Fruit fly (Drosophila melanogaster) ovary, adult (tissue): ENCODE data around the gene Ssl2.
A peak's percentile ranks its signal among the peaks of the same experiment; 100 is the strongest.

Experiments used
- CG17801 ChIP-seq: fragments of 200-800 bp; optimal IDR thresholded peaks from 2 replicates; lab custom pipeline; 2019; ENCODE audit warnings: missing biosample characterization, mild to moderate bottlenecking, missing genetic modification characterization, moderate library complexity; ENCODE audit not compliant: partially characterized antibody

The Ssl2 gene

dm6 chr3R:29024671-29025070 lies 7.8 kb downstream of the Ssl2 start, which contains the start of gene CG14518:
TSS of gene CG14518 (plus strand) at chr3R:29024971.
- TF ChIP-seq CG17801: no peak

DNA sequence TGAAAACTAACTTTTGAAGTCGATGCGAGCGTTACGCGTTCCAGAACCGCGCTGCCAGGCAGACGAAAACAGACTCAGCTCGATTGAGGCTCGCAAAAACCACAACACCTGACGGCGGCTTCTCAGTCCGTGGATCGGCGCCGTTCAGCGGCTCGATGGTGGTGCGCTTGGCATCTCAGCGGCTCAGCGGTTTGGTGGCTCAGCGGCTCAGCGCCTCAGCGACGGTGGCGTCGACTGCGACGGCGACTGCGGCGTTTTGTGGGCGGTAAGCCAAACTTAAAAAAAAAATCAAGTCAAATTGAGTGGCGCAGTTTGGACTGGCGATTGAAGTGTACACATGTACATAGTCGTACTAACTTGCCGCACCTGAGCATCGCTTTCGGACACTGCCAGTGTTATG lies 12.1 kb downstream of the Ssl2 start, which contains the start of gene wat:
Gene wat, minus strand, starts transcription at position 41 of the 400 bp plus-strand sequence.
- no peak for TF ChIP-seq CG17801

DNA sequence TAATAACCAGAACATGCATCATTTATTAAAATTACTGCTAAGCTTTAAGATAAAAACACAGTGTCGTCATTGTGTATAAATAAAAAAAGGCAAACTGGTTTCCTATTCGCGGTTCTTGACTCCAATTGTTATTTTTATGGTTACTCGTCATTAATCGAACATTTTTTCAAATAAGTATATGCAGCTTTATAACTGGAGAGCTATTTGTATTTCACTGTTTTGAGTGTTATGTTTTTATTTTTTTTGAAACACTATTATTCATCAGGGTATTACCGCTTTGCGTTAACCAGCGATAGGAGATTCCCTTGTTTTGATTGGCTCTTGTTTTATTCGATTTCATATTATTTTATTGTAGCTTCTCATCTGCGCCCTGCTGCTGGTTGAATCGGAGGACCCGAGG lies 21.3 kb downstream of the Ssl2 start:
- no peak for TF ChIP-seq CG17801

dm6 chr3R:29005622-29006018 lies 26.8 kb downstream of the Ssl2 start:
- no peak for TF ChIP-seq CG17801

dm6 chr3R:29004884-29005621 lies 27.4 kb downstream of the Ssl2 start:
- TF ChIP-seq CG17801: peak; percentile 3

DNA sequence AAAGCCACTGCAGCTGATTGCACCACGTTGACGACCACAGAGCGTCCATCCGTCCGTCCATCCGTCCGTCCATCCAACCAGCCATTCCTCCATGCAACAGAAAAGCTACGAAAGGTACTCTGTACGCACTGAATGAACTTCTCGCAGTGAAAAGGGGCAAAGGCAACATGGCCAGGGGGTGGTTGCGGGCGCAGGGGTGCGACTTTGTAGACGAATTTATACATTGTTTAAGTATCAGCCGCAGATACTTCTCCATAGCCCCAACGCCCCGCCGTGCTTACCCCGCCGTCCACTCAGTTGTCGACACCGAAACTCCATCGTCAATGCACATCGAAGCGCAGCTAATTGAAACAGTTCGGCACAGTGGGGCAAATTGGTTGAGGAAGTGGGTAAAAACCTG lies 32.4 kb downstream of the Ssl2 start:
- TF ChIP-seq CG17801: no peak

DNA sequence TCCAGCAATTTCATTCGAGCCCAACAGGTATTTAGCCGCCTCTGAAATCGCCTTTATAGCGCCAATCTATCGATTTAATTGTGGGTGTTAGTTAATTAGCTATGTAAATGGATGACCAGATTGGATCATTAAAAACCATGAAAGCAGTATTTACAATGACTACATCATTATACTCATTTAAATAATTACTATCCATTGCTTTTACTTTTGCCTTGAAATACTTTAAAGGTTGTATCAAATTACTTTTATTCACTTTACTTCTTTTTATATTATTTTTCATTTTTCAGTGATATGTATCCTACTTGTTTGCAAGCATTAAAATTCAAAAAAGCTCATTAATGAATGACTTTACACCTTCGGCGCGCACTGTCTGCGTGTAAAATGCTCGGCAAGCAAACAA lies 33.4 kb downstream of the Ssl2 start:
- TF ChIP-seq CG17801: no peak

- no peak for TF ChIP-seq CG17801
Observed at dm6 chr3R:28990695-28991094, 41.7 kb downstream of the Ssl2 start.

- TF ChIP-seq CG17801: no peak
Observed at dm6 chr3R:28989388-28989787, 43.1 kb downstream of the Ssl2 start.

DNA sequence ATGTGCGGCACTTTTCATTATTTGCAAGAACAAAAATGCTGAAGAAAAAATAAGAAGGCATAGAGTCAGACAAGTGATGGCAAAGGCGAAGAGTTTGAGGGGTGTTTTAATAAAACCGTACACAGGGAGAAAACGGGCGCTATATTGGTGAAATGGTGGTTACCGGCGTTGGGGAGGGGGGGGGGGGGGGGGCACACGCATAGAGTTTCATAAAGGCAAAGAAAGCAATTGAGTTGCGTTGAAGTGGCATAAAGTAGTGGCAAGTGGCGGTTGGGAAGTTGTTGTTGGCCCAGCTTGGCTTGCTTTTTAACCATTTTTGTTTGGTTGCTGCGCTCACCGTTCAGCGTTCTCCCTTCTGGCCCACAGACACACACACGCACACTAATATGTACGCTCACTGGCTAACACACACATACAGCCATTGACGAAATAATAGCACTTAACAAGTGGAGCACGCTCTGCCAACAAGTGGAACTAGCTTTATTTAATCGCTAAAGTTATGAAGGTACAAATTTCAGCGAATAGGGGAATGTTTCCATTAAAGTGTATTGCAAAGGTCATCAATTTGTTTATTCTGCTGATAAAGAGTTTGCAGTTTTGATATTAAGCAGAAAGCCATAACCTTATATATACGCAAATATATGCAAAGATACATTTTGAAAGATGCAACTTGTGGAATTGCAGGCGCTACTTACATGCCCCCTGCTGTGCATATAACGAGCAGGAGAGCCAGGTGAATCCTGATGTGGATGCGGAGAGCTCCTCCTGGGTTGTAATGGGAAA lies 44.7 kb downstream of the Ssl2 start:
- TF ChIP-seq CG17801: no peak

DNA sequence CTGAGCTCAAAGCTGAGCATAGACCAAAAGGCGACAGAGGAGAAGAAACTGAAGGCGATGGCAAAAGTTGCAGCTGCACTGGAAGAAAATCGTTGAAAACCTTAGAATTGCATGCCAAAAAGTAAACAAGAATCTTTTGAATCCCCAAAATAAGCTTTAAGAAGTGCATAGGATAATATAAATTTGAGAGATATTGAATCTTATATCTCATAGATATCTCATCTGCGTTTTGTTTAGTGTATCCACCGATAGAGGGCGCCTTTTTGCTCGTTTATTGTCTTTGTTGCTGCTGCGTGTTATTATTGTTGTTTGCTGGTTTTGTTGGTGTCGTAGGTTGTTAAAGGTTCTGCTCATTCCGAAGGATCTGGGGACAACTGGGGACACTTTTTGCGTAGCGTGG lies 46.6 kb downstream of the Ssl2 start:
- no peak for TF ChIP-seq CG17801
